Worm (Caenorhabditis elegans) whole organism, midembryonic: Measurements from ENCODE around the gene fbxb-103.

Source experiments
- T22C8.4 ChIP-seq: fragments of 200-800 bp; sonication (Bioruptor generic); IDR thresholded peaks from 2 replicates; pipeline ENCODE4 v1.3.6; 2022; ENCODE audit warnings: missing genetic modification characterization, missing compliant biosample characterization
- cog-1 ChIP-seq: sonication (generic microtip); optimal IDR thresholded peaks from 2 replicates; lab custom pipeline; 2016; ENCODE audit warnings: missing genetic modification characterization, missing compliant biosample characterization
- flt-1 ChIP-seq: fragments of 200-800 bp; sonication (Bioruptor generic); IDR thresholded peaks from 2 replicates; pipeline ENCODE4 v1.3.6; 2022; ENCODE audit warnings: missing genetic modification characterization, missing compliant biosample characterization
- klf-2 ChIP-seq: fragments of 200-800 bp; sonication (Bioruptor generic); conservative IDR thresholded peaks from 2 replicates; pipeline ENCODE4 v1.3.6; 2022; ENCODE audit warnings: missing genetic modification reagents, missing genetic modification characterization, missing compliant biosample characterization
- med-1 ChIP-seq: sonication (generic microtip); optimal IDR thresholded peaks from 2 replicates; lab custom pipeline; 2017; ENCODE audit warnings: missing genetic modification characterization, mild to moderate bottlenecking, missing compliant biosample characterization, antibody characterized with exemption, missing genetic modification reagents; ENCODE audit not compliant: insufficient read depth
- ref-1 ChIP-seq: fragments of 200-800 bp; sonication (Bioruptor generic); conservative IDR thresholded peaks from 2 replicates; pipeline ENCODE4 v1.3.6; 2022; ENCODE audit warnings: missing genetic modification reagents, missing genetic modification characterization, missing compliant biosample characterization
- tab-1 ChIP-seq: fragments of 200-800 bp; sonication (Bioruptor generic); IDR thresholded peaks from 2 replicates; pipeline ENCODE4 v1.3.6; 2022; ENCODE audit warnings: missing genetic modification characterization, missing compliant biosample characterization
- ztf-23 ChIP-seq: fragments of 200-800 bp; sonication (Bioruptor generic); IDR thresholded peaks from 2 replicates; pipeline ENCODE4 v1.3.6; 2022; ENCODE audit warnings: missing genetic modification reagents, missing genetic modification characterization, missing compliant biosample characterization
- ztf-29 ChIP-seq: fragments of 200-800 bp; sonication (Bioruptor generic); IDR thresholded peaks from 2 replicates; pipeline ENCODE4 v1.3.6; 2022; ENCODE audit warnings: missing genetic modification reagents, missing genetic modification characterization, missing compliant biosample characterization

- TF ChIP-seq cog-1 (no peak), ref-1 (GFP tag; lab: Robert Waterston, UW) (no peak), klf-2 (GFP tag; lab: Robert Waterston, UW) (no peak), tab-1 (GFP tag; lab: Robert Waterston, UW) (no peak), med-1 (GFP tag; lab: Kevin White, UChicago) (no peak), ztf-29 (GFP tag; lab: Robert Waterston, UW) (no peak), T22C8.4 (GFP tag; lab: Robert Waterston, UW) (no peak), ztf-23 (GFP tag; lab: Robert Waterston, UW) (no peak), flt-1 (GFP tag; lab: Robert Waterston, UW) (no peak)
Observed at ce11 chrII:3906615-3907190, at the start of gene fbxb-103, which contains the start of gene F53C3.11.
